Worm (Caenorhabditis elegans): Measurements from ENCODE around the gene rps-9.

The rps-9 gene

ce11 chrII:11111107-11111506 is 15.1 kb downstream of the rps-9 start, which contains the start of gene glb-4:
TSS of gene glb-4 (minus strand) at chrII:11111207.
- TF ChIP-seq nhr-11 (tag; optimal IDR thresholded peaks at IDR 0.05) (no peak), snpc-4 (tag; optimal IDR thresholded peaks at IDR 0.05) (no peak), fkh-10 (GFP tag; optimal IDR thresholded peaks at IDR 0.05) (peak; percentile 7), lin-13 (GFP tag; optimal IDR thresholded peaks at IDR 0.05) (no peak), Y116A8C.19 (tag; optimal IDR thresholded peaks at IDR 0.05; ENCODE audit: borderline replicate concordance) (no peak), aly-2 (tag; optimal IDR thresholded peaks at IDR 0.05) (no peak), C34B4.2 (tag; optimal IDR thresholded peaks at IDR 0.05) (no peak), nhr-90 (tag; optimal IDR thresholded peaks at IDR 0.05; ENCODE audit: poor library complexity) (no peak), C16A3.4 (tag; optimal IDR thresholded peaks at IDR 0.05) (no peak), nhr-28 (tag; optimal IDR thresholded peaks at IDR 0.05) (no peak), lin-14 (GFP tag; optimal IDR thresholded peaks at IDR 0.05) (peak; percentile 57), nhr-71 (tag; optimal IDR thresholded peaks at IDR 0.05) (peak; percentile 18), unc-86 (tag; optimal IDR thresholded peaks at IDR 0.05) (peak; percentile 21), nhr-85 (tag) (no peak), sptf-1 (tag; optimal IDR thresholded peaks at IDR 0.05) (no peak)

ce11 chrII:11110419-11110818 is 15.7 kb downstream of the rps-9 start:
- no peak for TF ChIP-seq egl-27 (tag; optimal IDR thresholded peaks at IDR 0.05)
- TF ChIP-seq ces-1 (GFP tag; optimal IDR thresholded peaks at IDR 0.05): no peak
- TF ChIP-seq elt-2 (tag; optimal IDR thresholded peaks at IDR 0.05): no peak
- TF ChIP-seq fkh-8 (tag; optimal IDR thresholded peaks at IDR 0.05): no peak
- no peak for TF ChIP-seq Y116A8C.19 (tag; optimal IDR thresholded peaks at IDR 0.05; ENCODE audit: borderline replicate concordance)
- no peak for TF ChIP-seq nhr-20 (tag; optimal IDR thresholded peaks at IDR 0.05)
- no peak for TF ChIP-seq nhr-47 (tag; optimal IDR thresholded peaks at IDR 0.05)

ce11 chrII:11107828-11108227 is 18.3 kb downstream of the rps-9 start, which contains the start of gene apc-17:
TSS of gene apc-17 (plus strand) at chrII:11108128.
- TF ChIP-seq unc-86 (tag; optimal IDR thresholded peaks at IDR 0.05) (no peak), nhr-19 (GFP tag; conservative IDR thresholded peaks at IDR 0.05) (no peak), pag-3 (tag; optimal IDR thresholded peaks at IDR 0.05; ENCODE audit: borderline replicate concordance, insufficient read depth) (no peak), C04F5.9 (tag; optimal IDR thresholded peaks at IDR 0.05) (no peak), sup-37 (GFP tag; optimal IDR thresholded peaks at IDR 0.05) (no peak), ztf-4 (tag; optimal IDR thresholded peaks at IDR 0.05) (no peak), aha-1 (tag; optimal IDR thresholded peaks at IDR 0.05) (no peak), ceh-88 (GFP tag; IDR thresholded peaks at IDR 0.05) (no peak), irx-1 (tag; optimal IDR thresholded peaks at IDR 0.05) (no peak), efl-1 (optimal IDR thresholded peaks at IDR 0.05) (no peak), efl-1 (GFP tag; optimal IDR thresholded peaks at IDR 0.05 in 1 of 2) (no peak), dpl-1 (GFP tag; optimal IDR thresholded peaks at IDR 0.05) (no peak), nhr-20 (tag; optimal IDR thresholded peaks at IDR 0.05) (no peak), pqm-1 (tag; optimal IDR thresholded peaks at IDR 0.05) (no peak), ztf-11 (tag; optimal IDR thresholded peaks at IDR 0.05) (no peak), lin-35 (GFP tag; optimal IDR thresholded peaks at IDR 0.05) (no peak), hlh-17 (GFP tag; optimal IDR thresholded peaks at IDR 0.05; ENCODE audit: borderline replicate concordance) (no peak), hlh-4 (tag; optimal IDR thresholded peaks at IDR 0.05) (no peak)

ce11 chrII:11105981-11106711 is 20.0 kb downstream of the rps-9 start, which contains the start of gene nasp-1:
TSS of gene nasp-1 (plus strand) at chrII:11106612.
- TF ChIP-seq nhr-71 (tag; optimal IDR thresholded peaks at IDR 0.05) (no peak), lin-39 (tag; optimal IDR thresholded peaks at IDR 0.05) (no peak), C04F5.9 (tag; optimal IDR thresholded peaks at IDR 0.05) (no peak), unc-98 (GFP tag; IDR thresholded peaks at IDR 0.05) (no peak), swsn-7 (tag; optimal IDR thresholded peaks at IDR 0.05) (no peak), dpl-1 (GFP tag; optimal IDR thresholded peaks at IDR 0.05) (peak; percentile 46 to 76 (median 71)), mep-1 (tag; optimal IDR thresholded peaks at IDR 0.05) (no peak), tlp-1 (tag; optimal IDR thresholded peaks at IDR 0.05) (no peak), lin-35 (GFP tag; optimal IDR thresholded peaks at IDR 0.05) (peak; percentile 54 to 80), lsy-2 (tag; optimal IDR thresholded peaks at IDR 0.05) (peak; percentile 54 to 86), nhr-85 (tag) (peak; percentile 47), F16B12.6 (tag; optimal IDR thresholded peaks at IDR 0.05) (peak; percentile 57), sox-4 (tag; optimal IDR thresholded peaks at IDR 0.05) (no peak), ztf-11 (tag; optimal IDR thresholded peaks at IDR 0.05) (no peak), ztf-4 (tag; optimal IDR thresholded peaks at IDR 0.05) (no peak), irx-1 (tag; optimal IDR thresholded peaks at IDR 0.05) (no peak), sup-37 (GFP tag; optimal IDR thresholded peaks at IDR 0.05) (no peak), ceh-63 (GFP tag; optimal IDR thresholded peaks at IDR 0.05) (no peak), hlh-4 (tag; optimal IDR thresholded peaks at IDR 0.05) (no peak), ets-5 (GFP tag; IDR thresholded peaks at IDR 0.05) (no peak)

Data from whole organism, L1 larva.